Worm (Caenorhabditis elegans): Measurements from ENCODE around the gene gldi-11.
A peak's percentile ranks its signal among the peaks of the same experiment; 100 is the strongest.

The gldi-11 gene

DNA sequence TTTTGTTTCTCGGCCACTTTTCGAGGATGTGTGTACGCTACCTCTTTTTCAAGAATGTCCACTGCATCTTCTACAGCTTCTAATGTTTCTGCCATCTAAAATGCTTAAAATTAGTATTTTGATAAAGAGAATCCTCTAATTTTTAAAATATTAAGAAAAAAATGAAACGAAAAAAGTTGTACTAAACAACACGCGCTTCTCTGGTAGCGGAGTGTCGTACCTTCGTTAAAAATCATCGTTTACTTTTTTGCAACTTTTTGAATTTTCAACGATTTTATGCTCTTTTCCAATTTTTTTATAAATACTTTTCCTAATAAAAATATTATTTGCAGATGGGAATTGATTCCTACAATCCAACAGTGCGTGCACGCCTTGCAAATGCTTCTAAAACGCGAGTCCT lies at the start of gene gldi-11, which contains the start of gene ZK546.2:
Gene gldi-11 (minus strand): TSS at position 95 of the 400 bp plus-strand sequence.
Gene ZK546.2 (plus strand): TSS at position 333 of the 400 bp plus-strand sequence.
- TF ChIP-seq hsf-1 (GFP tag; IDR thresholded peaks at IDR 0.05) (no peak), attf-3 (GFP tag; conservative IDR thresholded peaks at IDR 0.05) (peak; percentile 82), C17E4.6 (GFP tag; IDR thresholded peaks at IDR 0.05) (no peak)

DNA sequence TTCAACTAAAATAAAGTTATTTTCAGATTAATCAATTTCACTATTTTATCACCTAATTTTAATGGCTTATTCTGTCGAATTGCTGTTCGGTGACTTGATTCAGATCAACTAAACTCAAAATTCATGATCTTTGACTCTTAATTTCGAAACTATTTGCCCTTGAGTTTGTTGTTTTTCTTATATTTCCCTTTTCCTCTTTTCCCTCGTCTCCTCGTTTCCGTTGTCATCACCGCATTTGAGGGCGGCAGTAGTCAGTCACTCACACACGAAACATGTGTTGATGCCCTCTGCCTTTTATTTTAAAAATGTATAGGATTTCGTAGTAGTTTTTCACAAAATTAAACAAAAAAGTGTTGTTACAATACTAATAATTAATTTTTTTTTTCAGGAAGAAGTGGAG lies 49.4 kb upstream of the gldi-11 start, which contains the start of gene rnh-1.0:
Gene rnh-1.0 (plus strand): TSS at position 389 of the 400 bp plus-strand sequence.
- TF ChIP-seq mcd-1 (GFP tag; IDR thresholded peaks at IDR 0.05) (no peak), cebp-1 (GFP tag; IDR thresholded peaks at IDR 0.05) (no peak), cebp-1 (tag; optimal IDR thresholded peaks at IDR 0.05) (peak; percentile 37), Y56A3A.18 (GFP tag; IDR thresholded peaks at IDR 0.05) (no peak), somi-1 (GFP tag; optimal IDR thresholded peaks at IDR 0.05) (no peak), mxl-1 (tag; optimal IDR thresholded peaks at IDR 0.05) (no peak), Y53F4B.3 (GFP tag; IDR thresholded peaks at IDR 0.05) (no peak), F10E7.11 (tag; optimal IDR thresholded peaks at IDR 0.05) (no peak), K11D2.4 (GFP tag; IDR thresholded peaks at IDR 0.05) (no peak)

DNA sequence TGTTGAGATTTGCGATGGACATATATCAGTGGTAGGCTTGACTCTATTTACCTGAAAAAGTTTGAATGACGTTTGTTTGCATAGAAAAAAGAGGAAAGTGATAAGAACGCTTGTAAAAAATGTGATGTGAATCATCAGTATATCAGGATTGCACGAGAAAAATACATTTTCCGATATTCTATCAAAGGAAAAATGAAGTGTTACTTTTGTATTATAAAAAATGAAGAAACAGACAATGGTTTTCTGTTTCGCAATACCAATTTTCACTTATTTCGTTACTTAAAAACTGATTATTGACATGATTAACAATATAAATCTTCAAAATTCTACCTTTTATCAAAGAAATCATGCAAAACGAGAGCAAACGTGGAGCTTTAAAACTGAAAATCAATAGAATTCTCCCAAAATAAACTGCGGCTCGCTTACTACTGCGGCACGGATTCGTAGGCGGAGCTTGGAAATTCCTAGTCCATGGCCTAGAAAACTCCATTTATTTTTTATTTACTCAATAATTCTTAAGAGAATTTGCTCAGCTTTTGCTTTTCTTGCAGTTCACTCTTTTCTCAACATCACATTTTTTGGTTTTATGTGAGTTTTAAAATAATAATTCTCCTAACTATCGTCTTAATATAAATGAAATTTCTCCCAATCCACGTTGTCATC lies 48.1 kb upstream of the gldi-11 start, which contains the start of the genes eif-1 and vps-24:
Gene eif-1 (minus strand): TSS at position 51 of the 663 bp plus-strand sequence.
Gene vps-24 (plus strand): TSS at position 469 of the 663 bp plus-strand sequence.
- TF ChIP-seq unc-130 (GFP tag; optimal IDR thresholded peaks at IDR 0.05) (peak; percentile 7), madf-6 (GFP tag; IDR thresholded peaks at IDR 0.05) (peak; percentile 51), lsl-1 (GFP tag; optimal IDR thresholded peaks at IDR 0.05) (peak; percentile 48), D2030.7 (GFP tag; IDR thresholded peaks at IDR 0.05) (no peak), ceh-100 (GFP tag; IDR thresholded peaks at IDR 0.05) (peak; percentile 18; the same call in 1 of the 2 replicates), lin-54 (GFP tag; optimal IDR thresholded peaks at IDR 0.05) (peak; percentile 5), madf-10 (tag; optimal IDR thresholded peaks at IDR 0.05) (no peak), cebp-1 (GFP tag; IDR thresholded peaks at IDR 0.05) (no peak), cebp-1 (tag; optimal IDR thresholded peaks at IDR 0.05) (peak; percentile 45), F39B2.1 (GFP tag; IDR thresholded peaks at IDR 0.05) (no peak), dpl-1 (GFP tag; optimal IDR thresholded peaks at IDR 0.05) (peak; percentile 30), snpc-1.3 (tag; optimal IDR thresholded peaks at IDR 0.05; ENCODE audit: insufficient read depth) (peak; percentile 42), mcd-1 (GFP tag; IDR thresholded peaks at IDR 0.05) (peak; percentile 42; the same call in 1 of the 2 replicates), F23B12.7 (tag; optimal IDR thresholded peaks at IDR 0.05; ENCODE audit: insufficient read depth) (peak; percentile 12), akir-1 (GFP tag; optimal IDR thresholded peaks at IDR 0.05) (no peak), nhr-80 (tag; optimal IDR thresholded peaks at IDR 0.05) (peak; percentile 26), sea-2 (GFP tag; IDR thresholded peaks at IDR 0.05) (no peak), nfya-2 (GFP tag; IDR thresholded peaks at IDR 0.05) (no peak), nfya-1 (tag; optimal IDR thresholded peaks at IDR 0.05; ENCODE audit: borderline replicate concordance, insufficient read depth) (no peak), zfh-2 (GFP tag; conservative IDR thresholded peaks at IDR 0.05) (no peak), snpc-4 (GFP tag; optimal IDR thresholded peaks at IDR 0.05) (no peak), snpc-4 (tag; optimal IDR thresholded peaks at IDR 0.05) (peak in 2 of 4 experiments; percentile 14), B0019.2 (GFP tag; conservative IDR thresholded peaks at IDR 0.05) (peak; percentile 56; the same call in 1 of the 2 replicates), attf-5 (GFP tag; optimal IDR thresholded peaks at IDR 0.05) (peak; percentile 75), nfyb-1 (GFP tag; IDR thresholded peaks at IDR 0.05) (no peak), dox-1 (GFP tag; IDR thresholded peaks at IDR 0.05) (peak; percentile 80), snpc-3.4 (tag; optimal IDR thresholded peaks at IDR 0.05) (peak; percentile 17)

All from whole organism, young adult.